Worm (Caenorhabditis elegans): ENCODE measurements around the gene hip-1.
A peak's percentile ranks its signal among the peaks of the same experiment; 100 is the strongest.

hip-1 gene

ce11 chrIII:13640869-13641268, 18.6 kb upstream of the hip-1 start:
- no peak for TF ChIP-seq nhr-47 (tag; optimal IDR thresholded peaks at IDR 0.05)
- no peak for TF ChIP-seq ceh-90 (tag; optimal IDR thresholded peaks at IDR 0.05)
- no peak for TF ChIP-seq alr-1 (tag; optimal IDR thresholded peaks at IDR 0.05; ENCODE audit: borderline replicate concordance)
- no peak for TF ChIP-seq skn-1 (tag; optimal IDR thresholded peaks at IDR 0.05)
- no peak for TF ChIP-seq snu-23 (GFP tag; optimal IDR thresholded peaks at IDR 0.05)
- TF ChIP-seq fos-1 (tag; optimal IDR thresholded peaks at IDR 0.05), result no peak
- no peak for TF ChIP-seq lin-14 (GFP tag; optimal IDR thresholded peaks at IDR 0.05)
- TF ChIP-seq sptf-1 (tag; optimal IDR thresholded peaks at IDR 0.05), result no peak
- no peak for TF ChIP-seq irx-1 (tag; optimal IDR thresholded peaks at IDR 0.05)
- TF ChIP-seq ets-5 (GFP tag; IDR thresholded peaks at IDR 0.05), result no peak
- TF ChIP-seq nhr-237 (tag; optimal IDR thresholded peaks at IDR 0.05), result no peak
- TF ChIP-seq xbp-1 (tag; optimal IDR thresholded peaks at IDR 0.05), result no peak
- TF ChIP-seq elt-2 (tag; optimal IDR thresholded peaks at IDR 0.05), result no peak
- no peak for TF ChIP-seq Y116A8C.19 (tag; optimal IDR thresholded peaks at IDR 0.05; ENCODE audit: borderline replicate concordance)
- no peak for TF ChIP-seq zag-1 (tag; optimal IDR thresholded peaks at IDR 0.05)
- TF ChIP-seq nhr-12 (tag; optimal IDR thresholded peaks at IDR 0.05), result no peak

ce11 chrIII:13640003-13640499, 17.8 kb upstream of the hip-1 start:
- TF ChIP-seq dpl-1 (GFP tag; optimal IDR thresholded peaks at IDR 0.05), result no peak
- TF ChIP-seq nhr-77 (tag; optimal IDR thresholded peaks at IDR 0.05), result no peak
- no peak for TF ChIP-seq nhr-237 (tag; optimal IDR thresholded peaks at IDR 0.05)
- TF ChIP-seq nhr-12 (tag; optimal IDR thresholded peaks at IDR 0.05), result no peak
- TF ChIP-seq nhr-11 (tag; optimal IDR thresholded peaks at IDR 0.05), result no peak
- TF ChIP-seq Y116A8C.19 (tag; optimal IDR thresholded peaks at IDR 0.05; ENCODE audit: borderline replicate concordance), result no peak
- no peak for TF ChIP-seq sup-37 (GFP tag; optimal IDR thresholded peaks at IDR 0.05)
- TF ChIP-seq elt-2 (tag; optimal IDR thresholded peaks at IDR 0.05), result no peak
- no peak for TF ChIP-seq zip-4 (GFP tag; optimal IDR thresholded peaks at IDR 0.05)
- no peak for TF ChIP-seq pqm-1 (tag; optimal IDR thresholded peaks at IDR 0.05)
- TF ChIP-seq lin-35 (GFP tag; optimal IDR thresholded peaks at IDR 0.05), result no peak
- TF ChIP-seq mef-2 (tag; optimal IDR thresholded peaks at IDR 0.05), result no peak
- no peak for TF ChIP-seq tbx-2 (tag; optimal IDR thresholded peaks at IDR 0.05)
- TF ChIP-seq lin-15B (tag; optimal IDR thresholded peaks at IDR 0.05), result no peak
- no peak for TF ChIP-seq nhr-85 (tag)
- no peak for TF ChIP-seq lin-13 (GFP tag; optimal IDR thresholded peaks at IDR 0.05)
- no peak for TF ChIP-seq C34B4.2 (tag; optimal IDR thresholded peaks at IDR 0.05)
- TF ChIP-seq ces-1 (GFP tag; optimal IDR thresholded peaks at IDR 0.05), result no peak
- TF ChIP-seq lir-3 (tag; optimal IDR thresholded peaks at IDR 0.05; ENCODE audit: poor library complexity), result no peak

- TF ChIP-seq unc-62 (GFP tag; optimal IDR thresholded peaks at IDR 0.05) (no peak), nhr-71 (tag; optimal IDR thresholded peaks at IDR 0.05) (peak; percentile 1), nhr-237 (tag; optimal IDR thresholded peaks at IDR 0.05) (no peak), ceh-82 (tag; optimal IDR thresholded peaks at IDR 0.05) (peak in 2 of 3 experiments; percentile 4 to 12), fkh-8 (tag; optimal IDR thresholded peaks at IDR 0.05) (no peak), lin-14 (GFP tag; optimal IDR thresholded peaks at IDR 0.05) (peak; percentile 59), nhr-76 (tag; optimal IDR thresholded peaks at IDR 0.05) (no peak), ces-1 (GFP tag; optimal IDR thresholded peaks at IDR 0.05) (peak; percentile 52), lsy-2 (tag; optimal IDR thresholded peaks at IDR 0.05) (peak in 1 of 2 experiments; percentile 18), fkh-10 (GFP tag; optimal IDR thresholded peaks at IDR 0.05) (peak; percentile 58)
Observed at ce11 chrIII:13637681-13638080, 15.4 kb upstream of the hip-1 start.

All from whole organism, L1 larva.